Fruit fly (Drosophila melanogaster): ENCODE results near the gene fry.

Gene fry

dm6 chr3L:9712066-9712789 lies 33.3 kb upstream of the fry start:
- no peak for TF ChIP-seq usp (GFP tag; optimal IDR thresholded peaks at IDR 0.05)
- no peak for TF ChIP-seq Dll (optimal IDR thresholded peaks at IDR 0.05)
- TF ChIP-seq pan (optimal IDR thresholded peaks at IDR 0.05) = no peak
- TF ChIP-seq CG8478 (optimal IDR thresholded peaks at IDR 0.05) = no peak

- no peak for TF ChIP-seq Dll (optimal IDR thresholded peaks at IDR 0.05)
- no peak for TF ChIP-seq usp (GFP tag; optimal IDR thresholded peaks at IDR 0.05)
- no peak for TF ChIP-seq EcR (GFP tag; optimal IDR thresholded peaks at IDR 0.05)
- no peak for TF ChIP-seq psq (optimal IDR thresholded peaks at IDR 0.05)
- TF ChIP-seq CG8478 (optimal IDR thresholded peaks at IDR 0.05) = no peak
- no peak for TF ChIP-seq pan (optimal IDR thresholded peaks at IDR 0.05)
Observed at dm6 chr3L:9711203-9711602, 32.3 kb upstream of the fry start.

- TF ChIP-seq psq (optimal IDR thresholded peaks at IDR 0.05) (no peak), pan (optimal IDR thresholded peaks at IDR 0.05) (no peak), Dll (optimal IDR thresholded peaks at IDR 0.05) (no peak), CG8478 (optimal IDR thresholded peaks at IDR 0.05) (no peak), EcR (GFP tag; optimal IDR thresholded peaks at IDR 0.05) (no peak), usp (GFP tag; optimal IDR thresholded peaks at IDR 0.05) (no peak)
Observed at dm6 chr3L:9708797-9709196, 29.9 kb upstream of the fry start.

- no peak for TF ChIP-seq psq (optimal IDR thresholded peaks at IDR 0.05)
- no peak for TF ChIP-seq pan (optimal IDR thresholded peaks at IDR 0.05)
- no peak for TF ChIP-seq CG8478 (optimal IDR thresholded peaks at IDR 0.05)
- TF ChIP-seq EcR (GFP tag; optimal IDR thresholded peaks at IDR 0.05) = no peak
- no peak for TF ChIP-seq Dll (optimal IDR thresholded peaks at IDR 0.05)
- TF ChIP-seq usp (GFP tag; optimal IDR thresholded peaks at IDR 0.05) = no peak
Observed at dm6 chr3L:9705591-9705990, 26.7 kb upstream of the fry start.

- TF ChIP-seq pan (optimal IDR thresholded peaks at IDR 0.05) (no peak), CG8478 (optimal IDR thresholded peaks at IDR 0.05) (no peak), usp (GFP tag; optimal IDR thresholded peaks at IDR 0.05) (no peak), psq (optimal IDR thresholded peaks at IDR 0.05) (no peak), EcR (GFP tag; optimal IDR thresholded peaks at IDR 0.05) (no peak), Dll (optimal IDR thresholded peaks at IDR 0.05) (no peak)
Observed at dm6 chr3L:9704162-9704748, 25.4 kb upstream of the fry start, which contains the start of gene CG16711. Gene CG16711 (plus strand): TSS chr3L:9704331.

- TF ChIP-seq Dll (optimal IDR thresholded peaks at IDR 0.05) (no peak), usp (GFP tag; optimal IDR thresholded peaks at IDR 0.05) (no peak), pan (optimal IDR thresholded peaks at IDR 0.05) (no peak), psq (optimal IDR thresholded peaks at IDR 0.05) (no peak), CG8478 (optimal IDR thresholded peaks at IDR 0.05) (no peak), EcR (GFP tag; optimal IDR thresholded peaks at IDR 0.05) (no peak)
Observed at dm6 chr3L:9703495-9703894, 24.6 kb upstream of the fry start, which contains the start of gene CG6761. Gene CG6761 (minus strand): TSS chr3L:9703595.

- no peak for TF ChIP-seq Dll (optimal IDR thresholded peaks at IDR 0.05)
- no peak for TF ChIP-seq EcR (GFP tag; optimal IDR thresholded peaks at IDR 0.05)
- TF ChIP-seq psq (optimal IDR thresholded peaks at IDR 0.05) = no peak
- TF ChIP-seq pan (optimal IDR thresholded peaks at IDR 0.05) = no peak
- TF ChIP-seq CG8478 (optimal IDR thresholded peaks at IDR 0.05) = no peak
- no peak for TF ChIP-seq usp (GFP tag; optimal IDR thresholded peaks at IDR 0.05)
Observed at dm6 chr3L:9698193-9698642, 19.3 kb upstream of the fry start, which contains the start of gene Ubc4. Gene Ubc4 (plus strand): TSS chr3L:9698336.

- TF ChIP-seq Dll (optimal IDR thresholded peaks at IDR 0.05) (no peak), EcR (GFP tag; optimal IDR thresholded peaks at IDR 0.05) (no peak), usp (GFP tag; optimal IDR thresholded peaks at IDR 0.05) (no peak), psq (optimal IDR thresholded peaks at IDR 0.05) (no peak), CG8478 (optimal IDR thresholded peaks at IDR 0.05) (no peak), pan (optimal IDR thresholded peaks at IDR 0.05) (no peak)
Observed at dm6 chr3L:9697527-9697883, 18.6 kb upstream of the fry start.

dm6 chr3L:9696650-9697526 lies 18.0 kb upstream of the fry start, which contains the start of gene Prps:
Gene Prps (minus strand): TSS chr3L:9696700.
- no peak for TF ChIP-seq psq (optimal IDR thresholded peaks at IDR 0.05)
- no peak for TF ChIP-seq CG8478 (optimal IDR thresholded peaks at IDR 0.05)
- TF ChIP-seq EcR (GFP tag; optimal IDR thresholded peaks at IDR 0.05) = no peak
- no peak for TF ChIP-seq usp (GFP tag; optimal IDR thresholded peaks at IDR 0.05)
- TF ChIP-seq Dll (optimal IDR thresholded peaks at IDR 0.05) = peak; percentile 45
- TF ChIP-seq pan (optimal IDR thresholded peaks at IDR 0.05) = no peak

dm6 chr3L:9695647-9696046 lies 16.7 kb upstream of the fry start:
- no peak for TF ChIP-seq EcR (GFP tag; optimal IDR thresholded peaks at IDR 0.05)
- no peak for TF ChIP-seq usp (GFP tag; optimal IDR thresholded peaks at IDR 0.05)
- no peak for TF ChIP-seq CG8478 (optimal IDR thresholded peaks at IDR 0.05)
- no peak for TF ChIP-seq pan (optimal IDR thresholded peaks at IDR 0.05)
- TF ChIP-seq Dll (optimal IDR thresholded peaks at IDR 0.05) = no peak
- TF ChIP-seq psq (optimal IDR thresholded peaks at IDR 0.05) = no peak

dm6 chr3L:9695242-9695641 lies 16.3 kb upstream of the fry start:
- TF ChIP-seq usp (GFP tag; optimal IDR thresholded peaks at IDR 0.05) (no peak), psq (optimal IDR thresholded peaks at IDR 0.05) (no peak), EcR (GFP tag; optimal IDR thresholded peaks at IDR 0.05) (no peak), Dll (optimal IDR thresholded peaks at IDR 0.05) (peak; percentile 57)

Measured in whole organism.